Fruit fly (Drosophila melanogaster) whole organism, pupa: ENCODE results near the gene Slc25A46a.

Source experiments
- CG10348 ChIP-seq: fragments of 200-800 bp; sonication (Bioruptor generic); IDR thresholded peaks from 2 replicates; pipeline ENCODE4 v1.3.6; 2022; ENCODE audit warnings: missing biosample characterization, missing genetic modification characterization
- CG15710 ChIP-seq: fragments of 200-800 bp; sonication (Bioruptor generic); optimal IDR thresholded peaks from 2 replicates; lab custom pipeline; 2018; ENCODE audit warnings: missing biosample characterization, mild to moderate bottlenecking, missing genetic modification characterization, moderate library complexity
- CG17806 ChIP-seq: fragments of 200-800 bp; sonication (Bioruptor generic); optimal IDR thresholded peaks from 2 replicates; lab custom pipeline; 2018; ENCODE audit warnings: missing biosample characterization, mild to moderate bottlenecking, missing genetic modification characterization, moderate library complexity
- CG8301 ChIP-seq: fragments of 200-800 bp; sonication (Bioruptor generic); optimal IDR thresholded peaks from 2 replicates; lab custom pipeline; 2018; ENCODE audit warnings: missing biosample characterization, mild to moderate bottlenecking, missing genetic modification characterization
- CG9948 ChIP-seq: fragments of 200-800 bp; sonication (Bioruptor generic); optimal IDR thresholded peaks from 2 replicates; lab custom pipeline; 2018; ENCODE audit warnings: missing biosample characterization, mild to moderate bottlenecking, missing genetic modification characterization, moderate library complexity
- D1 ChIP-seq: fragments of 200-800 bp; sonication (Bioruptor generic); optimal IDR thresholded peaks from 2 replicates; lab custom pipeline; 2018; ENCODE audit warnings: missing biosample characterization, mild to moderate bottlenecking, missing genetic modification characterization, moderate library complexity
- EcR ChIP-seq: fragments of 200-800 bp; sonication (Bioruptor generic); optimal IDR thresholded peaks from 3 replicates; lab custom pipeline; 2019; ENCODE audit warnings: missing biosample characterization, missing genetic modification characterization, mild to moderate bottlenecking, moderate library complexity, missing genetic modification reagents

DNA sequence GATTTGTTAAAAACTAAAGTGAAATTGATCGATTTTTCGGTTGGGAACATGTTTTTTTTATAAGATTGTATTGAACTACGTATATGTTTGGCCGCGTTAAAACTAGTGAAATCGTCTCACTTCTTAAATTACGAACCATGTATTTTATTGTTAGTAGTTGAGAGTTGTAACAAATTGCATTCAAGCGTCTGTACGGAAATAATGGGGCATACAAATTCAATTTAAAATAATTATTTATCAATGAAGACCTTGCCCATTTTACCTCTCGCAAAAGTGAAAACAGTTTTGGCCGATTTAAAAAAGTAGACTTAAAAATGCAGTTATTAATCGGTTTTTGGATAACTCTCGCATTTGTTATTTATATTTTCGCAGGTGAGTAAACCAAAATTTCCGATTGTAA lies 25.2 kb downstream of the Slc25A46a start, which contains the start of gene Muc14A:
- TF ChIP-seq CG10348 (GFP tag; lab: Robert Waterston, UW) = no peak
- no peak for TF ChIP-seq EcR (GFP tag; lab: Kevin White, UChicago)
- no peak for TF ChIP-seq CG17806 (tag; lab: Kevin White, UChicago)
- TF ChIP-seq CG9948 (tag; lab: Kevin White, UChicago) = no peak
- TF ChIP-seq CG8301 (tag; lab: Kevin White, UChicago) = no peak
- TF ChIP-seq CG15710 = no peak
- no peak for TF ChIP-seq D1 (tag; lab: Kevin White, UChicago)
